Fruit fly (Drosophila melanogaster) Kc167 (cell line): Measurements from ENCODE around the gene CG4956.

Experiments used
- Myc ChIP-seq: fragments of >200 bp; optimal IDR thresholded peaks from 2 replicates; lab custom pipeline; 2017; ENCODE audit warnings: missing external identifiers
- Sin3A ChIP-seq: fragments of >200 bp; optimal IDR thresholded peaks from 2 replicates; lab custom pipeline; 2018; ENCODE audit warnings: missing external identifiers
- h ChIP-seq: fragments of >200 bp; optimal IDR thresholded peaks from 3 replicates; lab custom pipeline; 2018; ENCODE audit warnings: missing external identifiers
- insv ChIP-seq: fragments of >200 bp; optimal IDR thresholded peaks from 3 replicates; lab custom pipeline; 2018; ENCODE audit warnings: missing external identifiers
- psq ChIP-seq: fragments of >200 bp; optimal IDR thresholded peaks from 2 replicates; lab custom pipeline; 2017; ENCODE audit warnings: missing external identifiers
- ttk ChIP-seq: sonication (Bioruptor generic); optimal IDR thresholded peaks from 2 replicates; lab custom pipeline; 2017; ENCODE audit warnings: missing external identifiers

DNA sequence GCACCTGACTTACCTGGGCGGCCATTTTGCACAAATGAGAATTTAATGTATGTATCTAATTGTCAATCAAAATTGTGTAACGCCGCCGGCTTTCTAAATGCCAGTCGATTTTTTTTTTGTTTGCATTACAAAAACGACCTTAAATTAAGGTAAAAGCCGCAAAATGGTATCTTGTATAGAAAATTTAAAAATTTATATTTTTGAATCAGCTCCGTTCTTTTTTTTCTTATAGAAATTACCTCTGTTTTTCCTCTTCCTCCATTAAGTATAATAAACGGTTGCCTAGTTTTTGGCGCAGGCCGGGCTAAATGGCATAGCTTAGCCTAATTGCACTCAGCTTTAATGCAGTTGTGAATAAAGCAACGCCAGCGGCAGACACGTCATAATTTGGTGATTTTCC, 9.1 kb upstream of the CG4956 start, which contains the start of gene CG4960:
- TF ChIP-seq insv (lab: Kevin White, UChicago) (no peak), psq (no peak), ttk (no peak), Myc (lab: Kevin White, UChicago) (no peak), h (no peak), Sin3A (lab: Kevin White, UChicago) (no peak)
